Worm (Caenorhabditis elegans) whole organism, early embryonic: ENCODE measurements around the gene C54E10.6.

Source experiments
- B0310.2 ChIP-seq: sonication (generic microtip); optimal IDR thresholded peaks from 2 replicates; lab custom pipeline; 2016; ENCODE audit warnings: mild to moderate bottlenecking, missing genetic modification characterization, missing compliant biosample characterization
- ama-1 ChIP-seq: fragments of 150-350 bp; optimal IDR thresholded peaks from 2 replicates; lab custom pipeline; 2014
- ceh-13 ChIP-seq: fragments of 200-800 bp; sonication (Bioruptor generic); optimal IDR thresholded peaks from 2 replicates; lab custom pipeline; 2018; ENCODE audit warnings: mild to moderate bottlenecking, missing genetic modification characterization, missing compliant biosample characterization
- ets-7 ChIP-seq: sonication (generic microtip); optimal IDR thresholded peaks from 2 replicates; lab custom pipeline; 2016; ENCODE audit warnings: missing genotype, missing genetic modification characterization, missing compliant biosample characterization
- flt-1 ChIP-seq: fragments of 200-800 bp; sonication (Bioruptor generic); IDR thresholded peaks from 2 replicates; pipeline ENCODE4 v1.3.6; 2022; ENCODE audit warnings: missing genetic modification characterization, missing compliant biosample characterization
- hmg-4 ChIP-seq: fragments of 200-800 bp; sonication (Bioruptor generic); optimal IDR thresholded peaks from 2 replicates; lab custom pipeline; 2018; ENCODE audit warnings: mild to moderate bottlenecking, missing genetic modification characterization, missing compliant biosample characterization
- hnd-1 ChIP-seq: sonication (generic microtip); optimal IDR thresholded peaks from 2 replicates; lab custom pipeline; 2016; ENCODE audit warnings: missing genetic modification characterization, missing compliant biosample characterization
- tbx-11 ChIP-seq: fragments of 200-800 bp; sonication (Bioruptor generic); IDR thresholded peaks from 2 replicates; pipeline ENCODE4 v1.3.6; 2022; ENCODE audit warnings: missing genetic modification characterization, missing compliant biosample characterization
- tbx-37 ChIP-seq: fragments of 200-800 bp; sonication (Bioruptor generic); conservative IDR thresholded peaks from 2 replicates; pipeline ENCODE4 v1.3.6; 2022; ENCODE audit warnings: missing genetic modification reagents, missing genetic modification characterization, missing compliant biosample characterization

DNA sequence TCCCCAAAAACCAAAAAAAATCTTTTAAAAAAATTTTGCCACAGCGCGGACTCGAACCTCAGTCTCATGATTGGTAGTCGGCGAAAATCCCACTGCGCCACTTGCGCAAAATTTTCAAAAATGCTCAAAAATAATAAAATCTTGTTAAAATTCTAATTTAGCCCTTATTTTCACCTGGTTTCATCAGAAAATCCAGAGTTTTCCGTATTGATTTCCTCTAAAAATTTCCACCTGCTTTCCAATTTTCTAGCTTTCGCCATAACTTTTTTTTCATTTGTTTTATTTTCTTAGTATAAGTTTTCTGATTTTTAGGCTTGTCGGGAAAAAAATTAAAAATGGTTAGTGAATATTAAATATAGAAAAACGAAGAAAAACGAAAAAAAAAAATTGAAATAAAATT, 18.8 kb upstream of the C54E10.6 start:
- TF ChIP-seq B0310.2 (no peak), flt-1 (no peak), tbx-11 (GFP tag; lab: Robert Waterston, UW) (no peak), hmg-4 (no peak), ama-1 (lab: Kevin White, UChicago) (no peak), hnd-1 (tag; lab: Kevin White, UChicago) (no peak), ceh-13 (GFP tag; lab: Kevin White, UChicago) (no peak), ets-7 (tag; lab: Kevin White, UChicago) (no peak), tbx-37 (GFP tag; lab: Robert Waterston, UW) (no peak)
